Worm (Caenorhabditis elegans): ENCODE measurements around the gene klp-12.

klp-12 gene

ce11 chrIV:11324741-11325140 is 34.9 kb downstream of the klp-12 start, which contains the start of gene his-48:
Gene his-48, plus strand, starts transcription at chrIV:11324745.
- TF ChIP-seq flt-1 (GFP tag; IDR thresholded peaks at IDR 0.05): peak; percentile 11; the same call in 1 of the 2 replicates

- TF ChIP-seq pes-1 (GFP tag; IDR thresholded peaks at IDR 0.05) (peak; percentile 42; the same call in 1 of the 2 replicates), ceh-36 (tag; optimal IDR thresholded peaks at IDR 0.05) (no peak), flt-1 (GFP tag; IDR thresholded peaks at IDR 0.05) (no peak)
Measured at ce11 chrIV:11323666-11324065, 36.0 kb downstream of the klp-12 start.

ce11 chrIV:11320500-11320899 is 39.2 kb downstream of the klp-12 start, which contains the start of gene edg-1:
Gene edg-1, plus strand, starts transcription at chrIV:11320800.
- TF ChIP-seq ets-7 (tag; optimal IDR thresholded peaks at IDR 0.05) (no peak), hnd-1 (tag; optimal IDR thresholded peaks at IDR 0.05) (no peak), flt-1 (GFP tag; IDR thresholded peaks at IDR 0.05) (no peak), aly-1 (tag; optimal IDR thresholded peaks at IDR 0.05) (no peak), B0310.2 (tag; optimal IDR thresholded peaks at IDR 0.05) (no peak), hmbx-1 (tag; optimal IDR thresholded peaks at IDR 0.05) (no peak), tbx-11 (GFP tag; IDR thresholded peaks at IDR 0.05) (no peak), ama-1 (optimal IDR thresholded peaks at IDR 0.05) (no peak), ceh-13 (GFP tag; optimal IDR thresholded peaks at IDR 0.05) (no peak), pes-1 (GFP tag; IDR thresholded peaks at IDR 0.05) (no peak), scrt-1 (GFP tag; IDR thresholded peaks at IDR 0.05) (no peak), hmg-4 (GFP tag; optimal IDR thresholded peaks at IDR 0.05) (no peak)

- TF ChIP-seq hmg-4 (GFP tag; optimal IDR thresholded peaks at IDR 0.05) (no peak), hmbx-1 (tag; optimal IDR thresholded peaks at IDR 0.05) (no peak), tbx-11 (GFP tag; IDR thresholded peaks at IDR 0.05) (no peak), ceh-36 (tag; optimal IDR thresholded peaks at IDR 0.05) (no peak), flt-1 (GFP tag; IDR thresholded peaks at IDR 0.05) (no peak), ceh-13 (GFP tag; optimal IDR thresholded peaks at IDR 0.05) (no peak), ama-1 (optimal IDR thresholded peaks at IDR 0.05) (no peak), F13C5.2 (tag; optimal IDR thresholded peaks at IDR 0.05) (no peak), B0310.2 (tag; optimal IDR thresholded peaks at IDR 0.05) (no peak), ets-7 (tag; optimal IDR thresholded peaks at IDR 0.05) (no peak), hnd-1 (tag; optimal IDR thresholded peaks at IDR 0.05) (no peak), tra-4 (tag; optimal IDR thresholded peaks at IDR 0.05) (no peak), tbx-37 (GFP tag; conservative IDR thresholded peaks at IDR 0.05) (no peak)
Measured at ce11 chrIV:11319884-11320362, 39.7 kb downstream of the klp-12 start, which contains the start of gene B0035.18. Gene B0035.18, plus strand, starts transcription at chrIV:11320312.

- no peak for TF ChIP-seq ceh-36 (tag; optimal IDR thresholded peaks at IDR 0.05)
- TF ChIP-seq F13C5.2 (tag; optimal IDR thresholded peaks at IDR 0.05): no peak
- no peak for TF ChIP-seq hnd-1 (tag; optimal IDR thresholded peaks at IDR 0.05)
- no peak for TF ChIP-seq B0310.2 (tag; optimal IDR thresholded peaks at IDR 0.05)
- no peak for TF ChIP-seq ama-1 (optimal IDR thresholded peaks at IDR 0.05)
- no peak for TF ChIP-seq ceh-13 (GFP tag; optimal IDR thresholded peaks at IDR 0.05)
- no peak for TF ChIP-seq hmbx-1 (tag; optimal IDR thresholded peaks at IDR 0.05)
- TF ChIP-seq ets-7 (tag; optimal IDR thresholded peaks at IDR 0.05): no peak
- no peak for TF ChIP-seq flt-1 (GFP tag; IDR thresholded peaks at IDR 0.05)
- TF ChIP-seq tbx-37 (GFP tag; conservative IDR thresholded peaks at IDR 0.05): no peak
- no peak for TF ChIP-seq pes-1 (GFP tag; IDR thresholded peaks at IDR 0.05)
Measured at ce11 chrIV:11317119-11317518, 42.5 kb downstream of the klp-12 start, which contains the start of gene gspd-1. Gene gspd-1, plus strand, starts transcription at chrIV:11317419.

ce11 chrIV:11316640-11317039 is 43.0 kb downstream of the klp-12 start:
- TF ChIP-seq hnd-1 (tag; optimal IDR thresholded peaks at IDR 0.05): no peak
- TF ChIP-seq ama-1 (optimal IDR thresholded peaks at IDR 0.05): no peak
- no peak for TF ChIP-seq pes-1 (GFP tag; IDR thresholded peaks at IDR 0.05)
- TF ChIP-seq flt-1 (GFP tag; IDR thresholded peaks at IDR 0.05): no peak
- TF ChIP-seq tra-4 (tag; optimal IDR thresholded peaks at IDR 0.05): no peak
- TF ChIP-seq ets-7 (tag; optimal IDR thresholded peaks at IDR 0.05): no peak

- no peak for TF ChIP-seq ama-1 (optimal IDR thresholded peaks at IDR 0.05)
- TF ChIP-seq ceh-13 (GFP tag; optimal IDR thresholded peaks at IDR 0.05): no peak
- TF ChIP-seq tbx-11 (GFP tag; IDR thresholded peaks at IDR 0.05): no peak
- TF ChIP-seq hnd-1 (tag; optimal IDR thresholded peaks at IDR 0.05): no peak
- TF ChIP-seq ets-7 (tag; optimal IDR thresholded peaks at IDR 0.05): no peak
- TF ChIP-seq tbx-37 (GFP tag; conservative IDR thresholded peaks at IDR 0.05): no peak
- TF ChIP-seq tra-4 (tag; optimal IDR thresholded peaks at IDR 0.05): no peak
- TF ChIP-seq aly-1 (tag; optimal IDR thresholded peaks at IDR 0.05): no peak
- TF ChIP-seq F13C5.2 (tag; optimal IDR thresholded peaks at IDR 0.05): no peak
- TF ChIP-seq pes-1 (GFP tag; IDR thresholded peaks at IDR 0.05): no peak
- no peak for TF ChIP-seq hmbx-1 (tag; optimal IDR thresholded peaks at IDR 0.05)
- TF ChIP-seq ceh-36 (tag; optimal IDR thresholded peaks at IDR 0.05): no peak
- no peak for TF ChIP-seq hmg-4 (GFP tag; optimal IDR thresholded peaks at IDR 0.05)
- TF ChIP-seq B0310.2 (tag; optimal IDR thresholded peaks at IDR 0.05): no peak
- no peak for TF ChIP-seq scrt-1 (GFP tag; IDR thresholded peaks at IDR 0.05)
- no peak for TF ChIP-seq flt-1 (GFP tag; IDR thresholded peaks at IDR 0.05)
- no peak for TF ChIP-seq sea-1 (GFP tag; conservative IDR thresholded peaks at IDR 0.05)
Measured at ce11 chrIV:11316106-11316505, 43.6 kb downstream of the klp-12 start.

- no peak for TF ChIP-seq scrt-1 (GFP tag; IDR thresholded peaks at IDR 0.05)
- TF ChIP-seq ceh-13 (GFP tag; optimal IDR thresholded peaks at IDR 0.05): no peak
- no peak for TF ChIP-seq tbx-37 (GFP tag; conservative IDR thresholded peaks at IDR 0.05)
- no peak for TF ChIP-seq flt-1 (GFP tag; IDR thresholded peaks at IDR 0.05)
- TF ChIP-seq pes-1 (GFP tag; IDR thresholded peaks at IDR 0.05): no peak
- no peak for TF ChIP-seq ama-1 (optimal IDR thresholded peaks at IDR 0.05)
- no peak for TF ChIP-seq tra-4 (tag; optimal IDR thresholded peaks at IDR 0.05)
- TF ChIP-seq sea-1 (GFP tag; conservative IDR thresholded peaks at IDR 0.05): no peak
Measured at ce11 chrIV:11315688-11316087, 44.0 kb downstream of the klp-12 start.
